Worm (Caenorhabditis elegans) whole organism, young adult: ENCODE data around the gene wrt-5.

Experiments used
- F37B4.10 ChIP-seq: fragments of 200-800 bp; sonication (Bioruptor generic); IDR thresholded peaks from 2 replicates; pipeline ENCODE4 v1.3.6; 2022; ENCODE audit warnings: missing genetic modification characterization, missing compliant biosample characterization
- F49E8.2 ChIP-seq: sonication (generic microtip); optimal IDR thresholded peaks from 3 replicates; lab custom pipeline; 2017; ENCODE audit warnings: missing genetic modification characterization, mild to moderate bottlenecking, missing compliant biosample characterization, antibody characterized with exemption, moderate library complexity; ENCODE audit not compliant: insufficient read depth
- K12H6.12 ChIP-seq: fragments of 200-800 bp; sonication (Bioruptor generic); optimal IDR thresholded peaks from 2 replicates; lab custom pipeline; 2018; ENCODE audit warnings: mild to moderate bottlenecking, missing genetic modification characterization, missing compliant biosample characterization
- ama-1 ChIP-seq, 3 experiments: fragments of 150-350 bp in 1 of 3; sonication (generic microtip) in 2 of 3; optimal IDR thresholded peaks; 2 replicates each; lab custom pipeline; 2014 to 2018; ENCODE audit warnings: missing biosample characterization in 2 of 3, missing genetic modification characterization in 2 of 3, missing genetic modification reagents in 2 of 3
- atf-7 ChIP-seq: sonication (generic microtip); optimal IDR thresholded peaks from 2 replicates; lab custom pipeline; 2017; ENCODE audit warnings: mild to moderate bottlenecking, missing genetic modification characterization, missing compliant biosample characterization
- ceh-79 ChIP-seq: sonication (generic microtip); optimal IDR thresholded peaks from 2 replicates; lab custom pipeline; 2017; ENCODE audit warnings: mild to moderate bottlenecking, missing genetic modification characterization, missing compliant biosample characterization
- nhr-27 ChIP-seq: fragments of 200-800 bp; sonication (Bioruptor generic); optimal IDR thresholded peaks from 2 replicates; lab custom pipeline; 2018; ENCODE audit warnings: mild to moderate bottlenecking, missing genetic modification characterization, moderate library complexity, missing compliant biosample characterization
- sdz-38 ChIP-seq: sonication (generic microtip); optimal IDR thresholded peaks from 2 replicates; lab custom pipeline; 2016; ENCODE audit warnings: missing genotype, missing genetic modification characterization, missing compliant biosample characterization
- tbp1 ChIP-seq: fragments of 200-800 bp; sonication (Bioruptor generic); optimal IDR thresholded peaks from 2 replicates; lab custom pipeline; 2018; ENCODE audit warnings: mild to moderate bottlenecking, missing genetic modification characterization, missing compliant biosample characterization
- unc-62 ChIP-seq: fragments of 150-350 bp; optimal IDR thresholded peaks from 2 replicates; lab custom pipeline; 2014; ENCODE audit warnings: missing biosample characterization, missing genetic modification reagents, missing genetic modification characterization
- ztf-26 ChIP-seq: sonication (generic microtip); optimal IDR thresholded peaks from 2 replicates; lab custom pipeline; 2017; ENCODE audit warnings: missing genetic modification characterization, missing compliant biosample characterization

ce11 chrIV:4072027-4072426, 20.6 kb upstream of the wrt-5 start, which contains the start of gene pqn-75:
- TF ChIP-seq F49E8.2 (no peak), F37B4.10 (GFP tag; lab: Robert Waterston, UW) (no peak), ceh-79 (tag; lab: Kevin White, UChicago) (no peak), unc-62 (GFP tag; lab: Kevin White, UChicago) (no peak), sdz-38 (tag; lab: Kevin White, UChicago) (no peak), K12H6.12 (tag; lab: Kevin White, UChicago) (no peak), ama-1 (optimal IDR thresholded peaks at IDR 0.05; lab: Kevin White, UChicago) (no peak), ama-1 (GFP tag; optimal IDR thresholded peaks at IDR 0.05; lab: Kevin White, UChicago) (no peak), atf-7 (no peak), nhr-27 (tag; lab: Kevin White, UChicago) (no peak), tbp1 (GFP tag; lab: Kevin White, UChicago) (no peak), ztf-26 (tag; lab: Kevin White, UChicago) (no peak)
